Fruit fly (Drosophila melanogaster) whole organism, pupa: ENCODE data around the gene CG11248.

Experiments
- CG32121 ChIP-seq: fragments of 200-800 bp; sonication (Bioruptor generic); IDR thresholded peaks from 2 replicates; pipeline ENCODE4 v1.3.6; 2022; ENCODE audit warnings: missing biosample characterization, missing genetic modification characterization
- EcR ChIP-seq: fragments of 200-800 bp; sonication (Bioruptor generic); optimal IDR thresholded peaks from 3 replicates; lab custom pipeline; 2019; ENCODE audit warnings: missing biosample characterization, missing genetic modification characterization, mild to moderate bottlenecking, moderate library complexity, missing genetic modification reagents
- gl ChIP-seq: fragments of 200-800 bp; sonication (Bioruptor generic); optimal IDR thresholded peaks from 2 replicates; lab custom pipeline; 2018; ENCODE audit warnings: missing biosample characterization, mild to moderate bottlenecking, missing genetic modification characterization

DNA sequence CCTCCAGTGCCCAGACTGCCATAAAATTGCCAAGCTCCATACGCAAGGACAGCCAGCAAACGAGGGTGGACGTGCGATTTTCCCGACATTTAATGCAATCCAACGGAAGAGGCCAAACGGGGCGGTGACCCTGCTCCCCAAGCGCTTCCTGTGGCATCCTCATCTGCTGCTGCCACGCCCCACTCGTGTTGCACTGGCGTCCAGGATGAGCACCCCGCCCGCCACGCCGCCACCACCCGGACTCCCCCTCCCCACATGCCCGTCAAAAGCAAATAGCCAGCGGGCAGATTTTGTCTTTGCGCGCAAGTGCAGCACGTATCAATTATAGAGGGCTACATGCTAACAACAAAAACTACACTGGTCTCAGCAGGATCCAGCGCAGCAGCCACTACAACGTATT, 38.4 kb downstream of the CG11248 start:
- TF ChIP-seq gl (tag; lab: Kevin White, UChicago) = no peak
- TF ChIP-seq EcR (GFP tag; lab: Kevin White, UChicago) = no peak
- TF ChIP-seq CG32121 = no peak
